Fruit fly (Drosophila melanogaster) Kc167 (cell line): ENCODE data around the gene Alp1.

Source experiments
- Myc ChIP-seq: fragments of >200 bp; optimal IDR thresholded peaks from 2 replicates; lab custom pipeline; 2017; ENCODE audit warnings: missing external identifiers
- Sin3A ChIP-seq: fragments of >200 bp; optimal IDR thresholded peaks from 2 replicates; lab custom pipeline; 2018; ENCODE audit warnings: missing external identifiers
- h ChIP-seq: fragments of >200 bp; optimal IDR thresholded peaks from 3 replicates; lab custom pipeline; 2018; ENCODE audit warnings: missing external identifiers
- insv ChIP-seq: fragments of >200 bp; optimal IDR thresholded peaks from 3 replicates; lab custom pipeline; 2018; ENCODE audit warnings: missing external identifiers
- psq ChIP-seq: fragments of >200 bp; optimal IDR thresholded peaks from 2 replicates; lab custom pipeline; 2017; ENCODE audit warnings: missing external identifiers
- ttk ChIP-seq: sonication (Bioruptor generic); optimal IDR thresholded peaks from 2 replicates; lab custom pipeline; 2017; ENCODE audit warnings: missing external identifiers

The Alp1 gene

DNA sequence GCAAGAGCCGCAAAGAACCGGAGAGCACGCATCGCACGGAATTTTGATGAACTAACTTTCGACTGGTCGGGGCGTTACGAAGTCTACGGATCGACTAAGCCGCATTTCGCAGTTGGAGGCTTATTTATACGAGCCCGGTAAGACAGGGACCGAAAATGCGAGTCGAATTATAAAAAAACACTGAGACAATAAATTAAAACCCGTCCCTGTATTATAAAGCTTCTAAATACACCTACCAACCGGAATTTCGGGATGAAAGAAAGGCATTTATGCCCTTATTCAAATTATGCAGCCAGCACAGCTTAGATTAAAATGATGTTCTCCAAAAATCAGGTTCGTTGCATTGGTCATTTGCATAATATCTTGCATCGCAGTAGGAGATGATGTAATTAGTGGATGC lies at the start of gene Alp1:
Alp1 (minus strand) TSS at position 101 of the 400 bp plus-strand sequence.
- no peak for TF ChIP-seq ttk (lab: Kevin White, UChicago)
- TF ChIP-seq insv (lab: Kevin White, UChicago) = no peak
- no peak for TF ChIP-seq Sin3A
- no peak for TF ChIP-seq psq
- TF ChIP-seq h (lab: Kevin White, UChicago) = no peak
- TF ChIP-seq Myc = no peak

DNA sequence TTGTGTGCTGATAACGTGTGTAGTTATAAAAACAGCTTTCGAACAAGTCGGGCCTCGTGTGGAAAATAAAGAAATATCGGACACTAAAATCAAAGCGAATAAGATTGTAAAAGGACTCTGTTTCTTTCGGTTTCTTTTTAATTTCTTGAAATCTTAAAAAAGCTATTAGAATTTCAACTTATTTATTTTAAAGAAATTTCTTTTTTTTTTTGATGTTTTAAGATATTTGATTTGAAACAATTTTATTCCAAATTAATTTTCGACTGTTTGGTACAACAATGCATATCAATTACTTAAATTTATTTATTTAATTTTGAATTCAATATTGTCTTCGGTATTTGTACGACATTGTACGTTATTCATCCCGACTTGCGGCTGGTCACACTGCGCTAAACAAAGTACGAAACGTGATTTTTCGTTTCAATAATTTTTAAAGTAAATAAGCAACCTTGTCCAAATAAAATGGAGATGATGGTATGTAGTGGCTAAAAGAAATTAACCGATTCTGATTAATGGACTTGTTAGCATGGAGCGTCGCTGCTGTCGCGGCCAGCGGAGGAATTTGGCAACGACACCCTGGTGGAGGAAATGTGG lies 48.2 kb upstream of the Alp1 start, which contains the start of the genes CG7202 and CG7519:
CG7202 (minus strand) TSS at position 51 of the 594 bp plus-strand sequence.
CG7519 (plus strand) TSS at position 361 of the 594 bp plus-strand sequence.
- no peak for TF ChIP-seq ttk (lab: Kevin White, UChicago)
- no peak for TF ChIP-seq psq
- no peak for TF ChIP-seq insv (lab: Kevin White, UChicago)
- TF ChIP-seq Myc = no peak
- no peak for TF ChIP-seq h (lab: Kevin White, UChicago)
- no peak for TF ChIP-seq Sin3A

- no peak for TF ChIP-seq h (lab: Kevin White, UChicago)
- no peak for TF ChIP-seq insv (lab: Kevin White, UChicago)
- TF ChIP-seq Sin3A = no peak
- no peak for TF ChIP-seq psq
- TF ChIP-seq ttk (lab: Kevin White, UChicago) = no peak
- TF ChIP-seq Myc = no peak
Measured at dm6 chr3L:21490486-21490885, 45.9 kb upstream of the Alp1 start, which contains the start of gene Neu2. Gene Neu2, minus strand, starts transcription at chr3L:21490586.

DNA sequence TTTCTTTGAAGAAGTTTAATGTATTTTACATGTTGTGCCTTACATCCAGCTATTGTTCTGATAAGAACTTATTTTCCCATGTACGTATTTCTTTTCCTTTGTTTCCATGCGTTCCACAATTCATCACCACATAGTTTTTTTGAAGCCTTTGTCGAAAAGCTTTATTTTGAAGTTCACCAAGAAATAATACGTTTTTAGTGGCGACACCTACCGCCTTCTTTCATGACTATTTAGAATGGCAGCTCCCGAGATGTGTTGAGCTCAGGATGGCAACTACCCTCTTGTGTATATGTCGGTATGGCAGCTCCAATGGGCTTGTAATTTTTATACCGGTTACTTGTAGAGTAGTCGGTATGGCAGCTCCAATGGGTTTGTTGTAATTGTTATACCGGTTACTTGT lies 39.2 kb upstream of the Alp1 start:
- no peak for TF ChIP-seq psq
- no peak for TF ChIP-seq insv (lab: Kevin White, UChicago)
- no peak for TF ChIP-seq Sin3A
- TF ChIP-seq ttk (lab: Kevin White, UChicago) = no peak

dm6 chr3L:21482100-21482499 lies 37.5 kb upstream of the Alp1 start:
- TF ChIP-seq h (lab: Kevin White, UChicago) (no peak), insv (lab: Kevin White, UChicago) (no peak), psq (no peak), Sin3A (no peak)

DNA sequence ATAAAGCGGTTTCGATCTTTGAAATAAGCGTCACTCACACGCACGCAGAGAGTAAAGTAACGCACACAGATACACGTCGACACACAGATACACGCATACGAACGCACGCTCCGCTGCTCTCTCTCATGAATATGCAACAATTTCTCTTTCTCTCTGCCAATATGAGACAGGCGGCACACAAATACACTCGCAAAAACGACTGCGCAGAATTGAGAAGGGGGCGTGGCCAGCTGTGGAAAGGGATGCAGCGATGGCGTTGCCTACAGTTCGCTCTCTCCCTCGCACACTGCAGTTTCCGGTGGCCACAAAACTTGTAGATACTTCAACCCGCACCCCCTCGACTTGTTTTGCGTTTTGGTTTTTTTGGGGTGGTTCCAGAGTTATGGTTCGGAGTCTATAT lies 35.0 kb upstream of the Alp1 start:
- TF ChIP-seq h (lab: Kevin White, UChicago) (no peak), Sin3A (no peak), ttk (lab: Kevin White, UChicago) (no peak), insv (lab: Kevin White, UChicago) (no peak), psq (no peak), Myc (no peak)

dm6 chr3L:21477866-21478265 lies 33.2 kb upstream of the Alp1 start:
- no peak for TF ChIP-seq Myc
- TF ChIP-seq Sin3A = no peak
- TF ChIP-seq psq = no peak
- TF ChIP-seq insv (lab: Kevin White, UChicago) = no peak
- TF ChIP-seq ttk (lab: Kevin White, UChicago) = no peak
- no peak for TF ChIP-seq h (lab: Kevin White, UChicago)

- TF ChIP-seq h (lab: Kevin White, UChicago) (no peak), insv (lab: Kevin White, UChicago) (no peak), ttk (lab: Kevin White, UChicago) (no peak), Sin3A (no peak), psq (no peak), Myc (no peak)
Measured at dm6 chr3L:21476429-21477006, 31.9 kb upstream of the Alp1 start, which contains the start of gene croc. Gene croc, minus strand, starts transcription at chr3L:21476479.

- TF ChIP-seq insv (lab: Kevin White, UChicago) = no peak
- no peak for TF ChIP-seq ttk (lab: Kevin White, UChicago)
- TF ChIP-seq psq = no peak
- TF ChIP-seq Myc = no peak
- TF ChIP-seq Sin3A = no peak
- TF ChIP-seq h (lab: Kevin White, UChicago) = no peak
Measured at dm6 chr3L:21471895-21472294, 27.3 kb upstream of the Alp1 start.

dm6 chr3L:21465261-21466112 lies 20.9 kb upstream of the Alp1 start:
- TF ChIP-seq psq = no peak
- no peak for TF ChIP-seq insv (lab: Kevin White, UChicago)
- TF ChIP-seq ttk (lab: Kevin White, UChicago) = no peak
- TF ChIP-seq h (lab: Kevin White, UChicago) = no peak
- TF ChIP-seq Myc = no peak
- no peak for TF ChIP-seq Sin3A

DNA sequence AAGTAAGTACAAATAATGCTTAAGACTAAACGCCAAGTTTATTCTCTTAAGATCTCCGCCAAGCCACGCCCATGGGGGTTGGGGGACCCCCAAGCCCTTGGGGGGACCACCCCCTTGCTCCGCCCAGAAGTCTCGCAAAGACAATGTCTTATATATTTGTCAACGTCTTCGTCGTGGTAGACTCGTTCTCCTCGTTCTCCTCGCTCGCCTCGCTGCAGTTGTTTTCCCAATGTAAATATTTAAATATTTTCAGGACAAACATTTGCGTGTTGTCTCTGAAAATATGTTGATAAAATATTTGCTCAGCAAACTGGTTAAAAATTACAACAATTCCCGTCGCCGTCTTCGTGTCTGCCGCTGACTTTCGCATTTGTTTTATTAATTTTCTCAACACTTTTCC lies 19.6 kb upstream of the Alp1 start:
- TF ChIP-seq psq = no peak

- no peak for TF ChIP-seq insv (lab: Kevin White, UChicago)
- TF ChIP-seq Sin3A = no peak
- no peak for TF ChIP-seq ttk (lab: Kevin White, UChicago)
- TF ChIP-seq Myc = no peak
- no peak for TF ChIP-seq psq
- TF ChIP-seq h (lab: Kevin White, UChicago) = no peak
Measured at dm6 chr3L:21462860-21463259, 18.2 kb upstream of the Alp1 start.
